Fruit fly (Drosophila melanogaster): Measurements from ENCODE around the gene CG8526.

dm6 chr3R:9774147-9774546 is 26.9 kb upstream of the CG8526 start, which contains the start of gene Whamy:
- TF ChIP-seq CG33017 (tag; optimal IDR thresholded peaks at IDR 0.05) = peak; percentile 12
- TF ChIP-seq CG11617 (GFP tag; optimal IDR thresholded peaks at IDR 0.05) = no peak
- TF ChIP-seq Mnt (GFP tag; optimal IDR thresholded peaks at IDR 0.05) = peak; percentile 36
- no peak for TF ChIP-seq CG5204 (GFP tag; optimal IDR thresholded peaks at IDR 0.05)
- TF ChIP-seq kay (GFP tag; ENCODE audit: borderline replicate concordance) = no peak
- TF ChIP-seq CG14711 (tag; optimal IDR thresholded peaks at IDR 0.05) = no peak
- peak; percentile 92 for TF ChIP-seq cic (GFP tag; optimal IDR thresholded peaks at IDR 0.05)
- TF ChIP-seq tj (GFP tag; optimal IDR thresholded peaks at IDR 0.05) = no peak
- peak; percentile 5 for TF ChIP-seq CG12768 (GFP tag; optimal IDR thresholded peaks at IDR 0.05)
